Fruit fly (Drosophila melanogaster): ENCODE measurements around the gene CG15478.

The CG15478 gene

DNA sequence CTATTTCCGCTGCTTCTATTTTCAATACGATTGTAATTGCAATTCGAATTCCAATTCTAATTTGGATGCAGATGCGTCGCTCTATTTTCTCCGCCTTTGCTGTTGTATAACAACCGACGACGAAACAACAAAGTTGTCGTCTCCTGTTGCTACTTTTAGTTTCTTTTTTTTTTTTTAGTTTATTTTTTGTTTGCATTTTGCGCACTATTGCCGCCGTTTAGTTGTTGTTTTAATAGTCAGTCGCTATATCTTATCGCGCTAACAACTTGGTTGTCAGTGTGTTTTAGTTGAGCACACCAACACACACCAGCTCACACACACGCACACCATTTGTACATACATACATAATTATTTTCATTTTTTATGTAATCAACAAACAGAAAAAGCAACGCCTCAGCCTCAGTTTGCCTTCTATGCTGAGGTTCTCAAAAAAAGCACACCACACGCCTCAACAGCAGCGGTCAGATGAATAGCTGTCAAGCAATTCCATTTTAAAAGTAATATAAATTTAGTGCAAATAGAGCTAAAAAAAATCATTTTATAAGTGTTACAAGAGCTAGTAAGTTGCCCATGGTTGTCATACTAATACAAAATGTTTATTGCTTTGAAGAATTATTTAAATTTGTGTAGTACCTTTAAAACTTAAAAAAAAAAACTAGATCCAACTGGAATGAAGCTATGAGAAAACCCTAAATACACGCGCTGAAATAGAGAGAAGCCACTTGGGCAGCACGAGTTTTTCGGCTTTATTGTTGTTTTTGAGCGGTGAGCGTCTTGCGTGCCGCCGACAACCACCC is 16.3 kb downstream of the CG15478 start (continued):
- TF ChIP-seq klu (GFP tag; IDR thresholded peaks at IDR 0.05) = peak; percentile 22; the same call in 1 of the 2 replicates
- peak; percentile 38 for TF ChIP-seq CG4854 (GFP tag; optimal IDR thresholded peaks at IDR 0.05)
- TF ChIP-seq CG15514 (GFP tag; optimal IDR thresholded peaks at IDR 0.05) = peak; percentile 81
- peak; percentile 91 for TF ChIP-seq CHES-1-like (GFP tag; optimal IDR thresholded peaks at IDR 0.05)
- TF ChIP-seq zfh2 (GFP tag; optimal IDR thresholded peaks at IDR 0.05) = peak; percentile 47
- TF ChIP-seq fd96Cb (tag; optimal IDR thresholded peaks at IDR 0.05) = peak; percentile 71
- TF ChIP-seq gem (tag; optimal IDR thresholded peaks at IDR 0.05) = peak; percentile 94
- TF ChIP-seq HLH3B (GFP tag; IDR thresholded peaks at IDR 0.05) = peak; percentile 63
- peak; percentile 64 for TF ChIP-seq HmgZ (tag; optimal IDR thresholded peaks at IDR 0.05)
- peak; percentile 25 for TF ChIP-seq Bteb2 (GFP tag; optimal IDR thresholded peaks at IDR 0.05)
- TF ChIP-seq CG31365 (tag; optimal IDR thresholded peaks at IDR 0.05) = no peak
- no peak for TF ChIP-seq slou (GFP tag; optimal IDR thresholded peaks at IDR 0.05)
- peak; percentile 82 for TF ChIP-seq CG7556 (GFP tag; optimal IDR thresholded peaks at IDR 0.05)
- peak; percentile 34 for TF ChIP-seq Mad (GFP tag; optimal IDR thresholded peaks at IDR 0.05)
- peak; percentile 32 for TF ChIP-seq tx (GFP tag; optimal IDR thresholded peaks at IDR 0.05)
- peak; percentile 49 for TF ChIP-seq CG1529 (GFP tag; optimal IDR thresholded peaks at IDR 0.05)
- peak; percentile 67 for TF ChIP-seq al (GFP tag; IDR thresholded peaks at IDR 0.05)
- peak; percentile 65 for TF ChIP-seq Taf1 (GFP tag; IDR thresholded peaks at IDR 0.05)
- peak; percentile 48; the same call in 1 of the 2 replicates for TF ChIP-seq ap (GFP tag; IDR thresholded peaks at IDR 0.05)
- TF ChIP-seq CG1602 (GFP tag; optimal IDR thresholded peaks at IDR 0.05) = peak; percentile 42
- peak; percentile 88 for TF ChIP-seq CG3281 (GFP tag; optimal IDR thresholded peaks at IDR 0.05)
- TF ChIP-seq stc (GFP tag; IDR thresholded peaks at IDR 0.05) = peak; percentile 47; the same call in 1 of the 2 replicates
- TF ChIP-seq croc (GFP tag; conservative IDR thresholded peaks at IDR 0.05) = no peak
- peak; percentile 56 for TF ChIP-seq cg (GFP tag; optimal IDR thresholded peaks at IDR 0.05)
- TF ChIP-seq Dip2 (GFP tag; IDR thresholded peaks at IDR 0.05) = no peak
- peak; percentile 71 for TF ChIP-seq CG9727 (GFP tag; optimal IDR thresholded peaks at IDR 0.05)
- no peak for TF ChIP-seq kni (GFP tag; optimal IDR thresholded peaks at IDR 0.05)
- peak; percentile 70 for TF ChIP-seq Xbp1 (GFP tag; optimal IDR thresholded peaks at IDR 0.05)
- TF ChIP-seq Dek (tag; optimal IDR thresholded peaks at IDR 0.05) = peak; percentile 84
- peak; percentile 58 for TF ChIP-seq CG12219 (GFP tag; optimal IDR thresholded peaks at IDR 0.05)
- peak; percentile 13 for TF ChIP-seq Six4 (GFP tag; optimal IDR thresholded peaks at IDR 0.05)
- TF ChIP-seq CG8281 (tag; optimal IDR thresholded peaks at IDR 0.05) = no peak
- peak; percentile 51 for TF ChIP-seq E2f1 (GFP tag; IDR thresholded peaks at IDR 0.05)
- peak; percentile 64 for TF ChIP-seq CG17328 (GFP tag; IDR thresholded peaks at IDR 0.05)
- TF ChIP-seq Atf6 (GFP tag; IDR thresholded peaks at IDR 0.05) = peak; percentile 78
- peak; percentile 55 for TF ChIP-seq CG13775 (GFP tag; optimal IDR thresholded peaks at IDR 0.05)
- peak; percentile 28 for TF ChIP-seq CG16815 (GFP tag; optimal IDR thresholded peaks at IDR 0.05)
- TF ChIP-seq pita (GFP tag; optimal IDR thresholded peaks at IDR 0.05) = no peak
- peak; percentile 28 to 89 for TF ChIP-seq Pdp1 (GFP tag; optimal IDR thresholded peaks at IDR 0.05)
- TF ChIP-seq jumu (GFP tag; optimal IDR thresholded peaks at IDR 0.05) = peak; percentile 19
- peak; percentile 65 for TF ChIP-seq CG4424 (GFP tag; optimal IDR thresholded peaks at IDR 0.05)
- peak; percentile 44 for TF ChIP-seq Ravus (GFP tag; IDR thresholded peaks at IDR 0.05)
- TF ChIP-seq nerfin-1 (tag; optimal IDR thresholded peaks at IDR 0.05) = peak; percentile 63
- TF ChIP-seq luna (GFP tag; optimal IDR thresholded peaks at IDR 0.05) = no peak
- TF ChIP-seq so (GFP tag; IDR thresholded peaks at IDR 0.05) = 0 out of 3 replicates have a peak, but pooled peaks have one; percentile 49
- no peak for TF ChIP-seq CG14667 (GFP tag; IDR thresholded peaks at IDR 0.05)
- TF ChIP-seq sqz (GFP tag; optimal IDR thresholded peaks at IDR 0.05) = peak; percentile 57
- no peak for TF ChIP-seq NC2α (GFP tag; optimal IDR thresholded peaks at IDR 0.05)
- no peak for TF ChIP-seq sr (GFP tag; IDR thresholded peaks at IDR 0.05)
- peak; percentile 69 for TF ChIP-seq vvl (GFP tag; IDR thresholded peaks at IDR 0.05)

All from whole organism, embryonic.